Worm (Caenorhabditis elegans) whole organism, mixed stage, embryonic: ENCODE measurements around the gene Y71H2AM.25.

Source experiments
- zip-8 ChIP-seq: fragments of 150-350 bp; optimal IDR thresholded peaks from 2 replicates; lab custom pipeline; 2014; ENCODE audit warnings: missing biosample characterization, missing genetic modification characterization

The Y71H2AM.25 gene

ce11 chrIII:2846747-2847146 lies 44.5 kb downstream of the Y71H2AM.25 start, which contains the start of gene H34I24.1:
TSS of gene H34I24.1 (plus strand) at chrIII:2847047.
- peak; percentile 17 for TF ChIP-seq zip-8 (tag; lab: Kevin White, UChicago)
- TF ChIP-seq, all 35 proteins: peak for 1; not testable (repeated sequence) for 34
